Fruit fly (Drosophila melanogaster): ENCODE measurements around the gene Trmt6.
A peak's percentile ranks its signal among the peaks of the same experiment; 100 is the strongest.

Gene Trmt6

dm6 chr2L:6610683-6611373 is 48.7 kb upstream of the Trmt6 start, which contains the start of gene CG11050 (continued):
- TF ChIP-seq fd59A (GFP tag; optimal IDR thresholded peaks at IDR 0.05) (peak; percentile 11), Sox14 (GFP tag; optimal IDR thresholded peaks at IDR 0.05) (peak; percentile 74), lz (GFP tag; optimal IDR thresholded peaks at IDR 0.05) (peak; percentile 64), dsx (GFP tag; optimal IDR thresholded peaks at IDR 0.05; ENCODE audit: poor library complexity, severe bottlenecking) (peak; percentile 43), CG6854 (GFP tag; optimal IDR thresholded peaks at IDR 0.05) (no peak), Blimp-1 (GFP tag; optimal IDR thresholded peaks at IDR 0.05) (no peak), cyc (GFP tag; optimal IDR thresholded peaks at IDR 0.05) (peak; percentile 70), dac (GFP tag; optimal IDR thresholded peaks at IDR 0.05) (peak; percentile 43), CG1621 (tag; optimal IDR thresholded peaks at IDR 0.05) (peak; percentile 63), Gug (GFP tag; IDR thresholded peaks at IDR 0.05) (peak; percentile 48), CG3032 (tag; optimal IDR thresholded peaks at IDR 0.05) (peak; percentile 51), CG3919 (GFP tag; optimal IDR thresholded peaks at IDR 0.05) (peak; percentile 70), ss (GFP tag; optimal IDR thresholded peaks at IDR 0.05) (no peak), OdsH (GFP tag; optimal IDR thresholded peaks at IDR 0.05) (peak; percentile 72), CG6276 (GFP tag; optimal IDR thresholded peaks at IDR 0.05) (peak; percentile 25), pdm3 (GFP tag; optimal IDR thresholded peaks at IDR 0.05) (peak; percentile 71), fd85E (GFP tag; optimal IDR thresholded peaks at IDR 0.05) (no peak), Sox102F (GFP tag; optimal IDR thresholded peaks at IDR 0.05) (peak; percentile 50), CG34406 (GFP tag; optimal IDR thresholded peaks at IDR 0.05) (peak; percentile 35), acj6 (GFP tag; optimal IDR thresholded peaks at IDR 0.05) (peak; percentile 65), Ets21C (GFP tag; optimal IDR thresholded peaks at IDR 0.05) (peak; percentile 59), svp (GFP tag) (peak; percentile 81), Sox15 (GFP tag; optimal IDR thresholded peaks at IDR 0.05) (peak; percentile 41), esn (GFP tag; optimal IDR thresholded peaks at IDR 0.05) (peak; percentile 69), CG31627 (GFP tag; optimal IDR thresholded peaks at IDR 0.05) (peak; percentile 76), CG9139 (GFP tag; optimal IDR thresholded peaks at IDR 0.05) (no peak), Hr4 (GFP tag; optimal IDR thresholded peaks at IDR 0.05) (peak; percentile 70), Hr38 (GFP tag; optimal IDR thresholded peaks at IDR 0.05) (no peak), CG10631 (GFP tag; optimal IDR thresholded peaks at IDR 0.05) (peak; percentile 29), CG7368 (GFP tag; optimal IDR thresholded peaks at IDR 0.05) (peak; percentile 40), CG11762 (GFP tag; optimal IDR thresholded peaks at IDR 0.05; ENCODE audit: insufficient read depth) (peak; percentile 51), CG6792 (GFP tag; optimal IDR thresholded peaks at IDR 0.05) (peak; percentile 40)

- TF ChIP-seq vri (GFP tag; optimal IDR thresholded peaks at IDR 0.05) = peak; percentile 46
- peak; percentile 24 for TF ChIP-seq CG11762 (GFP tag; optimal IDR thresholded peaks at IDR 0.05; ENCODE audit: insufficient read depth)
- TF ChIP-seq spab (GFP tag; optimal IDR thresholded peaks at IDR 0.05) = peak; percentile 65
- TF ChIP-seq CG16779 (tag; optimal IDR thresholded peaks at IDR 0.05) = peak; percentile 59
- peak; percentile 77 for TF ChIP-seq CG32006 (GFP tag; optimal IDR thresholded peaks at IDR 0.05)
- TF ChIP-seq CG10631 (GFP tag; optimal IDR thresholded peaks at IDR 0.05) = peak; percentile 71
- peak; percentile 72 for TF ChIP-seq lz (GFP tag; optimal IDR thresholded peaks at IDR 0.05)
- peak; percentile 18 for TF ChIP-seq CG11902 (GFP tag; optimal IDR thresholded peaks at IDR 0.05)
- TF ChIP-seq CG3919 (GFP tag; optimal IDR thresholded peaks at IDR 0.05) = peak; percentile 76
- TF ChIP-seq salr (GFP tag; optimal IDR thresholded peaks at IDR 0.05) = peak; percentile 48 to 61
- TF ChIP-seq dsx (GFP tag; optimal IDR thresholded peaks at IDR 0.05; ENCODE audit: poor library complexity, severe bottlenecking) = peak; percentile 65
- TF ChIP-seq CG6854 (GFP tag; optimal IDR thresholded peaks at IDR 0.05) = no peak
- TF ChIP-seq CG3032 (tag; optimal IDR thresholded peaks at IDR 0.05) = peak; percentile 78
- peak; percentile 69 for TF ChIP-seq Sox102F (GFP tag; optimal IDR thresholded peaks at IDR 0.05)
- peak; percentile 44 for TF ChIP-seq CG8319 (GFP tag; optimal IDR thresholded peaks at IDR 0.05)
- peak; percentile 72 for TF ChIP-seq Eip75B (GFP tag; optimal IDR thresholded peaks at IDR 0.05)
- peak; percentile 53 to 75 for TF ChIP-seq ss (GFP tag; optimal IDR thresholded peaks at IDR 0.05)
- peak; percentile 82 for TF ChIP-seq Gug (GFP tag; IDR thresholded peaks at IDR 0.05)
- peak; percentile 73 for TF ChIP-seq CG31627 (GFP tag; optimal IDR thresholded peaks at IDR 0.05)
- peak; percentile 63 for TF ChIP-seq Ets21C (GFP tag; optimal IDR thresholded peaks at IDR 0.05)
- TF ChIP-seq CG6808 (GFP tag; optimal IDR thresholded peaks at IDR 0.05) = peak; percentile 62
- TF ChIP-seq CG8632 (GFP tag; optimal IDR thresholded peaks at IDR 0.05) = peak; percentile 67
- peak; percentile 92 for TF ChIP-seq Eip78C (GFP tag)
- TF ChIP-seq Blimp-1 (GFP tag; optimal IDR thresholded peaks at IDR 0.05) = no peak
- peak; percentile 89 for TF ChIP-seq CG8119 (GFP tag; IDR thresholded peaks at IDR 0.05)
- TF ChIP-seq CG7368 (GFP tag; optimal IDR thresholded peaks at IDR 0.05) = peak; percentile 38
- TF ChIP-seq dac (GFP tag; optimal IDR thresholded peaks at IDR 0.05) = peak; percentile 43
- peak; percentile 64 for TF ChIP-seq Sox14 (GFP tag; optimal IDR thresholded peaks at IDR 0.05)
- peak; percentile 59 for TF ChIP-seq Lpt (GFP tag; optimal IDR thresholded peaks at IDR 0.05)
- peak; percentile 70 for TF ChIP-seq Ets96B (tag; optimal IDR thresholded peaks at IDR 0.05)
Observed at dm6 chr2L:6601018-6601505, 39.0 kb upstream of the Trmt6 start, which contains the start of gene Dpp10. Gene Dpp10, minus strand, starts transcription at chr2L:6601068.

All from whole organism, prepupa.